Worm (Caenorhabditis elegans) whole organism, L1 larva: Measurements from ENCODE around the gene parn-2.

ENCODE experiments used
- C16A3.4 ChIP-seq: fragments of 150-350 bp; optimal IDR thresholded peaks from 2 replicates; lab custom pipeline; 2014; ENCODE audit warnings: missing biosample characterization, missing genetic modification characterization
- C34B4.2 ChIP-seq: sonication (generic microtip); optimal IDR thresholded peaks from 2 replicates; lab custom pipeline; 2017; ENCODE audit warnings: mild to moderate bottlenecking, missing genetic modification characterization, missing compliant biosample characterization
- aly-2 ChIP-seq: fragments of 150-350 bp; optimal IDR thresholded peaks from 2 replicates; lab custom pipeline; 2014; ENCODE audit warnings: missing biosample characterization, missing genetic modification characterization
- ama-1 ChIP-seq: fragments of 150-350 bp; optimal IDR thresholded peaks from 2 replicates; lab custom pipeline; 2014
- blmp-1 ChIP-seq: fragments of 150-350 bp; optimal IDR thresholded peaks from 2 replicates; lab custom pipeline; 2014; ENCODE audit warnings: missing biosample characterization, missing genetic modification characterization
- ceh-8 ChIP-seq: fragments of 200-800 bp; sonication (Bioruptor generic); optimal IDR thresholded peaks from 2 replicates; lab custom pipeline; 2018; ENCODE audit warnings: mild to moderate bottlenecking, missing genetic modification characterization, moderate library complexity, missing compliant biosample characterization
- dpl-1 ChIP-seq, 3 experiments: fragments of 150-350 bp in 2 of 3; sonication (generic microtip) in 1 of 3; optimal IDR thresholded peaks; 2 replicates each; lab custom pipeline; 2014 to 2017; ENCODE audit warnings: missing biosample characterization in 3 of 3, missing genetic modification characterization in 3 of 3, missing genetic modification reagents in 3 of 3
- efl-1 ChIP-seq, 4 experiments: fragments of 150-350 bp; optimal IDR thresholded peaks in 3 of 4; peaks in 1 of 4; 1 replicate in 1 of 4; 2 replicates in 3 of 4; lab custom pipeline; 2014; ENCODE audit warnings: missing biosample characterization in 2 of 4, missing genetic modification characterization in 2 of 4, missing genetic modification reagents in 2 of 4
- efl-3 ChIP-seq: fragments of 200-800 bp; sonication (Bioruptor generic); optimal IDR thresholded peaks from 2 replicates; lab custom pipeline; 2018; ENCODE audit warnings: mild to moderate bottlenecking, missing genetic modification characterization, missing compliant biosample characterization
- egl-13 ChIP-seq: sonication (generic microtip); optimal IDR thresholded peaks from 2 replicates; lab custom pipeline; 2016; ENCODE audit warnings: missing genotype, missing genetic modification reagents, missing genetic modification characterization, missing compliant biosample characterization
- egl-27 ChIP-seq, 2 experiments: fragments of 150-350 bp in 1 of 2; sonication (generic microtip); optimal IDR thresholded peaks; 3 replicates each; lab custom pipeline; 2017 to 2018; ENCODE audit warnings: missing biosample characterization in 2 of 2, missing genetic modification characterization in 2 of 2, missing genetic modification reagents in 2 of 2
- elt-2 ChIP-seq: sonication (generic microtip); optimal IDR thresholded peaks from 2 replicates; lab custom pipeline; 2016; ENCODE audit warnings: missing genetic modification characterization, mild to moderate bottlenecking, inconsistent platforms, missing compliant biosample characterization, missing genetic modification reagents
- elt-3 ChIP-seq, 6 experiments: fragments of 150-350 bp in 1 of 6; sonication (generic microtip); optimal IDR thresholded peaks; 2 replicates each; lab custom pipeline; 2017 to 2018; ENCODE audit warnings: missing biosample characterization in 6 of 6, missing genetic modification characterization in 6 of 6, inconsistent platforms in 1 of 6
- fkh-10 ChIP-seq: sonication (generic microtip); optimal IDR thresholded peaks from 2 replicates; lab custom pipeline; 2017; ENCODE audit warnings: missing biosample characterization, missing genetic modification reagents, missing genetic modification characterization
- grh-1 ChIP-seq: fragments of 200-800 bp; sonication (Bioruptor generic); IDR thresholded peaks from 2 replicates; pipeline ENCODE4 v1.3.6; 2022; ENCODE audit warnings: missing genetic modification reagents, missing genetic modification characterization, missing compliant biosample characterization
- hlh-4 ChIP-seq: sonication (generic microtip); optimal IDR thresholded peaks from 2 replicates; lab custom pipeline; 2016; ENCODE audit warnings: mild to moderate bottlenecking, missing genetic modification characterization, missing compliant biosample characterization
- hpl-2 ChIP-seq: fragments of 150-350 bp; optimal IDR thresholded peaks from 2 replicates; lab custom pipeline; 2014; ENCODE audit warnings: missing biosample characterization, missing genetic modification reagents, missing genetic modification characterization
- irx-1 ChIP-seq: sonication (generic microtip); optimal IDR thresholded peaks from 2 replicates; lab custom pipeline; 2016; ENCODE audit warnings: missing genetic modification characterization, missing compliant biosample characterization
- jun-1 ChIP-seq: fragments of 150-350 bp; optimal IDR thresholded peaks from 2 replicates; lab custom pipeline; 2014; ENCODE audit warnings: missing biosample characterization, missing genetic modification reagents, missing genetic modification characterization
- lin-13 ChIP-seq: fragments of 150-350 bp; optimal IDR thresholded peaks from 2 replicates; lab custom pipeline; 2014; ENCODE audit warnings: missing biosample characterization, missing genetic modification reagents, missing genetic modification characterization
- lin-14 ChIP-seq: fragments of 200-800 bp; sonication (Bioruptor generic); optimal IDR thresholded peaks from 2 replicates; lab custom pipeline; 2018; ENCODE audit warnings: mild to moderate bottlenecking, missing genetic modification characterization, moderate library complexity, missing compliant biosample characterization
- lin-35 ChIP-seq, 2 experiments: fragments of 150-350 bp; optimal IDR thresholded peaks; 2 replicates each; lab custom pipeline; 2014; ENCODE audit warnings: missing biosample characterization in 2 of 2, missing genetic modification characterization in 2 of 2, missing genetic modification reagents in 2 of 2
- lin-39 ChIP-seq: fragments of 150-350 bp; optimal IDR thresholded peaks from 2 replicates; lab custom pipeline; 2014; ENCODE audit warnings: missing biosample characterization, missing genetic modification reagents, missing genetic modification characterization
- lsy-2 ChIP-seq, 2 experiments: fragments of 150-350 bp; optimal IDR thresholded peaks; 2 replicates each; lab custom pipeline; 2014; ENCODE audit warnings: missing biosample characterization in 2 of 2, missing genetic modification characterization in 2 of 2
- mep-1 ChIP-seq: fragments of 150-350 bp; optimal IDR thresholded peaks from 2 replicates; lab custom pipeline; 2014; ENCODE audit warnings: missing biosample characterization, missing genetic modification characterization
- nhr-19 ChIP-seq: fragments of 200-800 bp; sonication (Bioruptor generic); conservative IDR thresholded peaks from 2 replicates; pipeline ENCODE4 v1.3.6; 2022; ENCODE audit warnings: missing genetic modification characterization, missing compliant biosample characterization
- nhr-20 ChIP-seq: sonication (generic microtip); optimal IDR thresholded peaks from 2 replicates; lab custom pipeline; 2016; ENCODE audit warnings: mild to moderate bottlenecking, missing genetic modification characterization, missing compliant biosample characterization
- nhr-237 ChIP-seq: fragments of 150-350 bp; optimal IDR thresholded peaks from 2 replicates; lab custom pipeline; 2014; ENCODE audit warnings: missing biosample characterization, missing genetic modification characterization
- nhr-47 ChIP-seq: sonication (generic microtip); optimal IDR thresholded peaks from 2 replicates; lab custom pipeline; 2016; ENCODE audit warnings: mild to moderate bottlenecking, missing genetic modification characterization, moderate library complexity, missing compliant biosample characterization
- nhr-71 ChIP-seq: sonication (generic microtip); optimal IDR thresholded peaks from 2 replicates; lab custom pipeline; 2016; ENCODE audit warnings: mild to moderate bottlenecking, missing genetic modification characterization, moderate library complexity, missing compliant biosample characterization
- nhr-85 ChIP-seq: sonication (generic microtip); peaks from one replicate; lab custom pipeline; 2016; ENCODE audit warnings: missing genetic modification characterization, inconsistent platforms, missing compliant biosample characterization
- nhr-90 ChIP-seq: sonication (generic microtip); optimal IDR thresholded peaks from 2 replicates; lab custom pipeline; 2016; ENCODE audit warnings: mild to moderate bottlenecking, missing genetic modification characterization, missing compliant biosample characterization; ENCODE audit not compliant: poor library complexity
- pag-3 ChIP-seq: sonication (generic microtip); optimal IDR thresholded peaks from 2 replicates; lab custom pipeline; 2017; ENCODE audit warnings: missing genetic modification characterization, mild to moderate bottlenecking, missing compliant biosample characterization, antibody characterized with exemption, borderline replicate concordance; ENCODE audit not compliant: insufficient read depth
- pqm-1 ChIP-seq: sonication (generic microtip); optimal IDR thresholded peaks from 3 replicates; lab custom pipeline; 2017; ENCODE audit warnings: missing biosample characterization, missing genetic modification characterization
- rnt-1 ChIP-seq: sonication (generic microtip); optimal IDR thresholded peaks from 2 replicates; lab custom pipeline; 2016; ENCODE audit warnings: mild to moderate bottlenecking, missing genetic modification characterization, moderate library complexity, missing compliant biosample characterization
- skn-1 ChIP-seq: fragments of 150-350 bp; optimal IDR thresholded peaks from 2 replicates; lab custom pipeline; 2014; ENCODE audit warnings: missing biosample characterization, missing genetic modification characterization
- snu-23 ChIP-seq: sonication (generic microtip); optimal IDR thresholded peaks from 2 replicates; lab custom pipeline; 2016; ENCODE audit warnings: missing genetic modification characterization, missing compliant biosample characterization
- swsn-7 ChIP-seq: sonication (generic microtip); optimal IDR thresholded peaks from 2 replicates; lab custom pipeline; 2016; ENCODE audit warnings: missing genetic modification characterization, missing compliant biosample characterization
- tbx-2 ChIP-seq: sonication (generic microtip); optimal IDR thresholded peaks from 2 replicates; lab custom pipeline; 2016; ENCODE audit warnings: missing genetic modification characterization, missing compliant biosample characterization
- unc-130 ChIP-seq: fragments of 150-350 bp; optimal IDR thresholded peaks from 2 replicates; lab custom pipeline; 2017; ENCODE audit warnings: missing biosample characterization, missing genetic modification characterization, inconsistent platforms
- unc-30 ChIP-seq: sonication (generic microtip); optimal IDR thresholded peaks from 2 replicates; lab custom pipeline; 2017; ENCODE audit warnings: missing biosample characterization, missing genetic modification characterization
- unc-86 ChIP-seq: sonication (generic microtip); optimal IDR thresholded peaks from 2 replicates; lab custom pipeline; 2016; ENCODE audit warnings: missing genetic modification characterization, missing compliant biosample characterization
- xbp-1 ChIP-seq: sonication (generic microtip); optimal IDR thresholded peaks from 2 replicates; lab custom pipeline; 2016; ENCODE audit warnings: missing genetic modification characterization, missing compliant biosample characterization
- zip-4 ChIP-seq: fragments of 200-800 bp; sonication (Bioruptor generic); optimal IDR thresholded peaks from 2 replicates; lab custom pipeline; 2018; ENCODE audit warnings: mild to moderate bottlenecking, missing genetic modification characterization, moderate library complexity, missing compliant biosample characterization
- ztf-4 ChIP-seq: fragments of 150-350 bp; optimal IDR thresholded peaks from 2 replicates; lab custom pipeline; 2014; ENCODE audit warnings: missing biosample characterization, missing genetic modification characterization

parn-2 gene

DNA sequence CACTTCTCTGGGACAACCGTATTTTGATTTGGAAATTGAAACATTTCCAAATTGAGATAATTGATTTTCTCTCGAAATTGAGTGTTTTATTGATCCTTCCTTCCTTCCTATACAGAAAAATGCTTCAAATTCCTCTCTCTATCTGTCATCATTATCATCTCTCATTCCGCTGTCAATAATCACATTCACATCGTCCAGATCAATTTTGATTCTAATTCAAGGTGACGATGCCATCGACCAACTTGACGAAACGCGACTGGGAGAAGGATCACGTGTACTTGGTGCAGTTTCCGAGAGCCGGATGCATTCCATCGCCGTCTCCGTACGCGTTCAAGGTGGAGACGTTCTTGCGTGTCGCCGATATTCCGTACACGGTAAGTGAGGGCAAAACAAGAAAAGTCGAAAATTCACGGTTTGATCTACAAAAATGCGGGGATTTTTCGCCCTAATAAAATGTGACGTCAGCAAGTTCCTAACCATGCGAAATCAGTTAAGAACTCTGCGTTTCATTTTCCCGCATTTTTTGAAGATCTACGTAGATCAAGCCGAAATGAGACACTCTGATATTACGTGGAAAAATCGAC is 7.6 kb upstream of the parn-2 start, which contains the start of gene faxc-1:
TSS of gene faxc-1 (plus strand) at position 222 of the 584 bp plus-strand sequence.
- peak; percentile 45 for TF ChIP-seq blmp-1 (tag; lab: Kevin White, UChicago)
- no peak for TF ChIP-seq rnt-1
- TF ChIP-seq unc-130 (tag; lab: Kevin White, UChicago), result peak; percentile 54
- peak; percentile 14; the same call in 1 of the 2 replicates for TF ChIP-seq nhr-19 (GFP tag; lab: Robert Waterston, UW)
- TF ChIP-seq nhr-71 (tag; lab: Kevin White, UChicago), result peak; percentile 39
- peak; percentile 41 for TF ChIP-seq nhr-20
- peak; percentile 93 for TF ChIP-seq nhr-85 (tag; lab: Kevin White, UChicago)
- peak; percentile 59 for TF ChIP-seq pag-3 (tag; lab: Kevin White, UChicago)
- TF ChIP-seq egl-27 (tag; optimal IDR thresholded peaks at IDR 0.05; lab: Kevin White, UChicago), result no peak
- TF ChIP-seq lin-35 (GFP tag; optimal IDR thresholded peaks at IDR 0.05; lab: Kevin White, UChicago), result peak in 1 of 2 experiments; percentile 47
- TF ChIP-seq tbx-2 (tag; lab: Kevin White, UChicago), result peak; percentile 42
- TF ChIP-seq hlh-4, result no peak
- TF ChIP-seq lin-13 (GFP tag; lab: Kevin White, UChicago), result no peak
- no peak for TF ChIP-seq ztf-4 (tag; lab: Kevin White, UChicago)
- TF ChIP-seq lsy-2 (tag; optimal IDR thresholded peaks at IDR 0.05; lab: Kevin White, UChicago), result peak in 1 of 2 experiments; percentile 31
- peak; percentile 9 for TF ChIP-seq nhr-47 (tag; lab: Kevin White, UChicago)
- peak; percentile 43 for TF ChIP-seq nhr-90 (tag; lab: Kevin White, UChicago)
- peak; percentile 37 for TF ChIP-seq snu-23 (GFP tag; lab: Kevin White, UChicago)
- peak in 4 of 6 experiments; percentile 29 to 55 (median 48) for TF ChIP-seq elt-3 (tag; optimal IDR thresholded peaks at IDR 0.05; lab: Kevin White, UChicago)
- no peak for TF ChIP-seq skn-1
- TF ChIP-seq lin-14 (GFP tag; lab: Kevin White, UChicago), result peak; percentile 47

DNA sequence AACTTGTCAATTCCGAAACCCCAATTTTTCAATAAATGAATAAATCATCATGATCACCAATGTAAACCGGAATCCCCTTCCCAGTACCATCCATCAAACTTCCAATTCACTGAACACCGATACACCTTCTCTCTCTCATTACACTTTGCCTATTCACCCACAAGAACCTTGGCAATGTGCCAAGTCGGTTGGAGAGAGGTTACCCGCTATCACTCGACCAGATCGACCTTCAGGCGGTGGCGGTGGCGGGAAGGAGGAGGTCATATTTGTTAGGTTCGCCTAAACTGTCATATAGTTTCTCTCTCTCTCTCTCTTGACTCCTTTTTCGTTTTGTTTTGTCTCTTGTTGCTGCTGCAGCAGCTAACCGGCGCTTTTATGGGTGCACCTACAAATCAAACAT is 6.1 kb upstream of the parn-2 start:
- TF ChIP-seq C34B4.2 (tag; lab: Kevin White, UChicago), result no peak
- TF ChIP-seq nhr-47 (tag; lab: Kevin White, UChicago), result peak; percentile 33
- TF ChIP-seq swsn-7, result no peak
- peak in 1 of 2 experiments; percentile 20 for TF ChIP-seq lsy-2 (tag; optimal IDR thresholded peaks at IDR 0.05; lab: Kevin White, UChicago)
- TF ChIP-seq egl-13 (tag; lab: Kevin White, UChicago), result no peak
- TF ChIP-seq unc-30 (tag; lab: Kevin White, UChicago), result no peak
- TF ChIP-seq ztf-4 (tag; lab: Kevin White, UChicago), result no peak
- TF ChIP-seq C16A3.4, result peak; percentile 32
- TF ChIP-seq blmp-1 (tag; lab: Kevin White, UChicago), result peak; percentile 77
- TF ChIP-seq nhr-19 (GFP tag; lab: Robert Waterston, UW), result no peak
- peak in 1 of 2 experiments; percentile 9 for TF ChIP-seq efl-1 (optimal IDR thresholded peaks at IDR 0.05; lab: Kevin White, UChicago)
- no peak for TF ChIP-seq efl-1 (GFP tag; optimal IDR thresholded peaks at IDR 0.05 in 1 of 2; lab: Kevin White, UChicago)
- peak; percentile 37 for TF ChIP-seq snu-23 (GFP tag; lab: Kevin White, UChicago)
- TF ChIP-seq grh-1 (GFP tag; lab: Robert Waterston, UW), result peak; percentile 71
- no peak for TF ChIP-seq zip-4
- peak; percentile 3 for TF ChIP-seq mep-1 (tag; lab: Kevin White, UChicago)
- TF ChIP-seq pag-3 (tag; lab: Kevin White, UChicago), result no peak
- peak in 4 of 6 experiments; percentile 19 to 56 (median 48) for TF ChIP-seq elt-3 (tag; optimal IDR thresholded peaks at IDR 0.05; lab: Kevin White, UChicago)
- no peak for TF ChIP-seq fkh-10
- no peak for TF ChIP-seq aly-2 (tag; lab: Kevin White, UChicago)
- TF ChIP-seq lin-35 (GFP tag; optimal IDR thresholded peaks at IDR 0.05; lab: Kevin White, UChicago), result peak; percentile 38 to 46
- no peak for TF ChIP-seq lin-13 (GFP tag; lab: Kevin White, UChicago)
- TF ChIP-seq dpl-1 (GFP tag; optimal IDR thresholded peaks at IDR 0.05; lab: Kevin White, UChicago), result peak; percentile 9 to 36 (median 32)
- TF ChIP-seq pqm-1 (tag; lab: Kevin White, UChicago), result no peak
- TF ChIP-seq unc-86 (tag; lab: Kevin White, UChicago), result no peak
- peak; percentile 95 for TF ChIP-seq nhr-85 (tag; lab: Kevin White, UChicago)
- TF ChIP-seq jun-1 (tag; lab: Kevin White, UChicago), result peak; percentile 16
- no peak for TF ChIP-seq ama-1 (lab: Kevin White, UChicago)
- no peak for TF ChIP-seq efl-3 (GFP tag; lab: Kevin White, UChicago)
- TF ChIP-seq tbx-2 (tag; lab: Kevin White, UChicago), result no peak
- no peak for TF ChIP-seq ceh-8 (GFP tag; lab: Kevin White, UChicago)
- no peak for TF ChIP-seq lin-39 (tag; lab: Kevin White, UChicago)
- TF ChIP-seq elt-2 (tag; lab: Kevin White, UChicago), result no peak
- peak; percentile 12 for TF ChIP-seq xbp-1 (tag; lab: Kevin White, UChicago)
- peak; percentile 56 for TF ChIP-seq nhr-20
- TF ChIP-seq egl-27 (tag; optimal IDR thresholded peaks at IDR 0.05; lab: Kevin White, UChicago), result peak in 1 of 2 experiments; percentile 20
- TF ChIP-seq hpl-2 (GFP tag; lab: Kevin White, UChicago), result no peak
- peak; percentile 69 for TF ChIP-seq nhr-90 (tag; lab: Kevin White, UChicago)
- TF ChIP-seq nhr-71 (tag; lab: Kevin White, UChicago), result peak; percentile 51
- no peak for TF ChIP-seq nhr-237
- no peak for TF ChIP-seq irx-1 (tag; lab: Kevin White, UChicago)
- peak; percentile 75 for TF ChIP-seq lin-14 (GFP tag; lab: Kevin White, UChicago)
- TF ChIP-seq rnt-1, result no peak
